Fruit fly (Drosophila melanogaster): Measurements from ENCODE around the gene CG1824.

The CG1824 gene

dm6 chrX:12600802-12601793 is 5.7 kb upstream of the CG1824 start:
- no peak for TF ChIP-seq CG17801 (GFP tag; optimal IDR thresholded peaks at IDR 0.05; ENCODE audit: partially characterized antibody)

dm6 chrX:12596353-12597107 is 1.1 kb upstream of the CG1824 start:
- TF ChIP-seq CG17801 (GFP tag; optimal IDR thresholded peaks at IDR 0.05; ENCODE audit: partially characterized antibody): peak; percentile 93

dm6 chrX:12595100-12595609 is 269 bp downstream of the CG1824 start:
- no peak for TF ChIP-seq CG17801 (GFP tag; optimal IDR thresholded peaks at IDR 0.05; ENCODE audit: partially characterized antibody)

dm6 chrX:12592121-12592466 is 3.3 kb downstream of the CG1824 start, which contains the start of gene LIMK1:
Gene LIMK1 (minus strand): TSS chrX:12592193.
- peak; percentile 14 for TF ChIP-seq CG17801 (GFP tag; optimal IDR thresholded peaks at IDR 0.05; ENCODE audit: partially characterized antibody)

dm6 chrX:12591223-12592120 is 4.0 kb downstream of the CG1824 start:
- TF ChIP-seq CG17801 (GFP tag; optimal IDR thresholded peaks at IDR 0.05; ENCODE audit: partially characterized antibody): peak; percentile 56

- TF ChIP-seq CG17801 (GFP tag; optimal IDR thresholded peaks at IDR 0.05; ENCODE audit: partially characterized antibody): no peak
These were observed 11.5 kb downstream of the CG1824 start for dm6 chrX:12583870-12584390.

- TF ChIP-seq CG17801 (GFP tag; optimal IDR thresholded peaks at IDR 0.05; ENCODE audit: partially characterized antibody): peak; percentile 82
These were observed 12.2 kb downstream of the CG1824 start, which contains the start of gene Pits for dm6 chrX:12582984-12583869. Gene Pits (minus strand): TSS chrX:12583193.

- no peak for TF ChIP-seq CG17801 (GFP tag; optimal IDR thresholded peaks at IDR 0.05; ENCODE audit: partially characterized antibody)
These were observed 12.8 kb downstream of the CG1824 start for dm6 chrX:12582661-12582983.

dm6 chrX:12581894-12582293 is 13.5 kb downstream of the CG1824 start:
- TF ChIP-seq CG17801 (GFP tag; optimal IDR thresholded peaks at IDR 0.05; ENCODE audit: partially characterized antibody): no peak

dm6 chrX:12581305-12581676 is 14.1 kb downstream of the CG1824 start:
- no peak for TF ChIP-seq CG17801 (GFP tag; optimal IDR thresholded peaks at IDR 0.05; ENCODE audit: partially characterized antibody)

- TF ChIP-seq CG17801 (GFP tag; optimal IDR thresholded peaks at IDR 0.05; ENCODE audit: partially characterized antibody): no peak
These were observed 14.7 kb downstream of the CG1824 start for dm6 chrX:12580498-12581304.

dm6 chrX:12580040-12580497 is 15.4 kb downstream of the CG1824 start:
- peak; percentile 60 for TF ChIP-seq CG17801 (GFP tag; optimal IDR thresholded peaks at IDR 0.05; ENCODE audit: partially characterized antibody)

Data from ovary, adult (tissue).